Worm (Caenorhabditis elegans) whole organism, L1 larva: ENCODE results near the gene tyr-1.

Experiments used
- C04F5.9 ChIP-seq: sonication (generic microtip); optimal IDR thresholded peaks from 2 replicates; lab custom pipeline; 2016; ENCODE audit warnings: missing genetic modification characterization, missing compliant biosample characterization
- aha-1 ChIP-seq: fragments of 150-350 bp; optimal IDR thresholded peaks from 2 replicates; lab custom pipeline; 2014; ENCODE audit warnings: missing biosample characterization, missing genetic modification characterization
- alr-1 ChIP-seq: fragments of 200-800 bp; sonication (Bioruptor generic); optimal IDR thresholded peaks from 2 replicates; lab custom pipeline; 2018; ENCODE audit warnings: borderline replicate concordance, mild to moderate bottlenecking, missing genetic modification characterization, missing compliant biosample characterization
- aly-2 ChIP-seq: fragments of 150-350 bp; optimal IDR thresholded peaks from 2 replicates; lab custom pipeline; 2014; ENCODE audit warnings: missing biosample characterization, missing genetic modification characterization
- ama-1 ChIP-seq: fragments of 150-350 bp; optimal IDR thresholded peaks from 2 replicates; lab custom pipeline; 2014
- ceh-63 ChIP-seq: fragments of 200-800 bp; sonication (Bioruptor generic); optimal IDR thresholded peaks from 2 replicates; lab custom pipeline; 2018; ENCODE audit warnings: mild to moderate bottlenecking, missing genetic modification characterization, missing compliant biosample characterization
- ceh-8 ChIP-seq: fragments of 200-800 bp; sonication (Bioruptor generic); optimal IDR thresholded peaks from 2 replicates; lab custom pipeline; 2018; ENCODE audit warnings: mild to moderate bottlenecking, missing genetic modification characterization, moderate library complexity, missing compliant biosample characterization
- ceh-82 ChIP-seq, 3 experiments: fragments of 150-350 bp in 1 of 3; sonication (generic microtip) in 2 of 3; optimal IDR thresholded peaks; 2 replicates each; lab custom pipeline; 2014 to 2017; ENCODE audit warnings: missing biosample characterization in 3 of 3, missing genetic modification characterization in 3 of 3
- ceh-88 ChIP-seq: fragments of 200-800 bp; sonication (Bioruptor generic); IDR thresholded peaks from 2 replicates; pipeline ENCODE4 v1.3.6; 2022; ENCODE audit warnings: missing genetic modification characterization, missing compliant biosample characterization
- ceh-90 ChIP-seq: sonication (generic microtip); optimal IDR thresholded peaks from 2 replicates; lab custom pipeline; 2016; ENCODE audit warnings: missing genetic modification characterization, missing compliant biosample characterization
- dpl-1 ChIP-seq, 3 experiments: fragments of 150-350 bp in 2 of 3; sonication (generic microtip) in 1 of 3; optimal IDR thresholded peaks; 2 replicates each; lab custom pipeline; 2014 to 2017; ENCODE audit warnings: missing biosample characterization in 3 of 3, missing genetic modification characterization in 3 of 3, missing genetic modification reagents in 3 of 3
- dsc-1 ChIP-seq: sonication (generic microtip); optimal IDR thresholded peaks from 2 replicates; lab custom pipeline; 2016; ENCODE audit warnings: mild to moderate bottlenecking, missing genetic modification characterization, missing compliant biosample characterization
- efl-3 ChIP-seq: fragments of 200-800 bp; sonication (Bioruptor generic); optimal IDR thresholded peaks from 2 replicates; lab custom pipeline; 2018; ENCODE audit warnings: mild to moderate bottlenecking, missing genetic modification characterization, missing compliant biosample characterization
- egl-13 ChIP-seq: sonication (generic microtip); optimal IDR thresholded peaks from 2 replicates; lab custom pipeline; 2016; ENCODE audit warnings: missing genotype, missing genetic modification reagents, missing genetic modification characterization, missing compliant biosample characterization
- elt-3 ChIP-seq, 6 experiments: fragments of 150-350 bp in 1 of 6; sonication (generic microtip); optimal IDR thresholded peaks; 2 replicates each; lab custom pipeline; 2017 to 2018; ENCODE audit warnings: missing biosample characterization in 6 of 6, missing genetic modification characterization in 6 of 6, inconsistent platforms in 1 of 6
- fkh-4 ChIP-seq: sonication (generic microtip); optimal IDR thresholded peaks from 2 replicates; lab custom pipeline; 2016; ENCODE audit warnings: missing compliant biosample characterization, missing genetic modification characterization, borderline replicate concordance
- fkh-8 ChIP-seq: sonication (generic microtip); optimal IDR thresholded peaks from 2 replicates; lab custom pipeline; 2016; ENCODE audit warnings: mild to moderate bottlenecking, missing genetic modification characterization, missing compliant biosample characterization
- fos-1 ChIP-seq: fragments of 150-350 bp; optimal IDR thresholded peaks from 2 replicates; lab custom pipeline; 2014; ENCODE audit warnings: missing biosample characterization, missing genetic modification characterization
- hlh-17 ChIP-seq: fragments of 200-800 bp; sonication (Bioruptor generic); optimal IDR thresholded peaks from 2 replicates; lab custom pipeline; 2018; ENCODE audit warnings: missing genetic modification characterization, mild to moderate bottlenecking, missing compliant biosample characterization, moderate library complexity, borderline replicate concordance
- hlh-4 ChIP-seq: sonication (generic microtip); optimal IDR thresholded peaks from 2 replicates; lab custom pipeline; 2016; ENCODE audit warnings: mild to moderate bottlenecking, missing genetic modification characterization, missing compliant biosample characterization
- irx-1 ChIP-seq: sonication (generic microtip); optimal IDR thresholded peaks from 2 replicates; lab custom pipeline; 2016; ENCODE audit warnings: missing genetic modification characterization, missing compliant biosample characterization
- isw-1 ChIP-seq: fragments of 200-800 bp; sonication (Bioruptor generic); IDR thresholded peaks from 2 replicates; pipeline ENCODE4 v1.3.6; 2022; ENCODE audit warnings: missing genetic modification characterization, missing compliant biosample characterization
- jun-1 ChIP-seq: fragments of 150-350 bp; optimal IDR thresholded peaks from 2 replicates; lab custom pipeline; 2014; ENCODE audit warnings: missing biosample characterization, missing genetic modification reagents, missing genetic modification characterization
- lin-13 ChIP-seq: fragments of 150-350 bp; optimal IDR thresholded peaks from 2 replicates; lab custom pipeline; 2014; ENCODE audit warnings: missing biosample characterization, missing genetic modification reagents, missing genetic modification characterization
- lin-14 ChIP-seq: fragments of 200-800 bp; sonication (Bioruptor generic); optimal IDR thresholded peaks from 2 replicates; lab custom pipeline; 2018; ENCODE audit warnings: mild to moderate bottlenecking, missing genetic modification characterization, moderate library complexity, missing compliant biosample characterization
- lin-15B ChIP-seq: fragments of 150-350 bp; sonication (generic microtip); optimal IDR thresholded peaks from 3 replicates; lab custom pipeline; 2014; ENCODE audit warnings: missing biosample characterization, missing genetic modification characterization
- lin-39 ChIP-seq: fragments of 150-350 bp; optimal IDR thresholded peaks from 2 replicates; lab custom pipeline; 2014; ENCODE audit warnings: missing biosample characterization, missing genetic modification reagents, missing genetic modification characterization
- lir-3 ChIP-seq: sonication (generic microtip); optimal IDR thresholded peaks from 2 replicates; lab custom pipeline; 2016; ENCODE audit warnings: mild to moderate bottlenecking, missing genetic modification characterization, moderate library complexity, missing compliant biosample characterization; ENCODE audit not compliant: poor library complexity
- lsy-2 ChIP-seq, 2 experiments: fragments of 150-350 bp; optimal IDR thresholded peaks; 2 replicates each; lab custom pipeline; 2014; ENCODE audit warnings: missing biosample characterization in 2 of 2, missing genetic modification characterization in 2 of 2
- mab-9 ChIP-seq: fragments of 200-800 bp; sonication (Bioruptor generic); IDR thresholded peaks from 2 replicates; pipeline ENCODE4 v1.3.6; 2022; ENCODE audit warnings: missing genetic modification reagents, missing genetic modification characterization, missing compliant biosample characterization
- mdl-1 ChIP-seq, 2 experiments: fragments of 150-350 bp; optimal IDR thresholded peaks; 2 replicates each; lab custom pipeline; 2014 to 2017; ENCODE audit warnings: missing biosample characterization in 2 of 2, missing genetic modification characterization in 2 of 2, inconsistent platforms in 1 of 2
- nhr-12 ChIP-seq: sonication (generic microtip); optimal IDR thresholded peaks from 2 replicates; lab custom pipeline; 2017; ENCODE audit warnings: missing biosample characterization, missing genetic modification characterization
- nhr-19 ChIP-seq: fragments of 200-800 bp; sonication (Bioruptor generic); conservative IDR thresholded peaks from 2 replicates; pipeline ENCODE4 v1.3.6; 2022; ENCODE audit warnings: missing genetic modification characterization, missing compliant biosample characterization
- nhr-20 ChIP-seq: sonication (generic microtip); optimal IDR thresholded peaks from 2 replicates; lab custom pipeline; 2016; ENCODE audit warnings: mild to moderate bottlenecking, missing genetic modification characterization, missing compliant biosample characterization
- nhr-237 ChIP-seq: fragments of 150-350 bp; optimal IDR thresholded peaks from 2 replicates; lab custom pipeline; 2014; ENCODE audit warnings: missing biosample characterization, missing genetic modification characterization
- nhr-28 ChIP-seq: fragments of 150-350 bp; optimal IDR thresholded peaks from 2 replicates; lab custom pipeline; 2014; ENCODE audit warnings: missing biosample characterization, missing genetic modification characterization
- nhr-47 ChIP-seq: sonication (generic microtip); optimal IDR thresholded peaks from 2 replicates; lab custom pipeline; 2016; ENCODE audit warnings: mild to moderate bottlenecking, missing genetic modification characterization, moderate library complexity, missing compliant biosample characterization
- nhr-90 ChIP-seq: sonication (generic microtip); optimal IDR thresholded peaks from 2 replicates; lab custom pipeline; 2016; ENCODE audit warnings: mild to moderate bottlenecking, missing genetic modification characterization, missing compliant biosample characterization; ENCODE audit not compliant: poor library complexity
- pag-3 ChIP-seq: sonication (generic microtip); optimal IDR thresholded peaks from 2 replicates; lab custom pipeline; 2017; ENCODE audit warnings: missing genetic modification characterization, mild to moderate bottlenecking, missing compliant biosample characterization, antibody characterized with exemption, borderline replicate concordance; ENCODE audit not compliant: insufficient read depth
- rnt-1 ChIP-seq: sonication (generic microtip); optimal IDR thresholded peaks from 2 replicates; lab custom pipeline; 2016; ENCODE audit warnings: mild to moderate bottlenecking, missing genetic modification characterization, moderate library complexity, missing compliant biosample characterization
- snpc-4 ChIP-seq: fragments of 150-350 bp; optimal IDR thresholded peaks from 2 replicates; lab custom pipeline; 2014; ENCODE audit warnings: missing biosample characterization, missing genetic modification characterization
- snu-23 ChIP-seq: sonication (generic microtip); optimal IDR thresholded peaks from 2 replicates; lab custom pipeline; 2016; ENCODE audit warnings: missing genetic modification characterization, missing compliant biosample characterization
- sox-4 ChIP-seq: sonication (generic microtip); optimal IDR thresholded peaks from 2 replicates; lab custom pipeline; 2016; ENCODE audit warnings: missing genetic modification characterization, missing compliant biosample characterization
- sup-37 ChIP-seq: fragments of 200-800 bp; sonication (Bioruptor generic); optimal IDR thresholded peaks from 2 replicates; lab custom pipeline; 2018; ENCODE audit warnings: mild to moderate bottlenecking, missing genetic modification characterization, missing compliant biosample characterization
- tlp-1 ChIP-seq: fragments of 150-350 bp; optimal IDR thresholded peaks from 2 replicates; lab custom pipeline; 2014; ENCODE audit warnings: missing biosample characterization, missing genetic modification characterization
- unc-98 ChIP-seq: fragments of 200-800 bp; sonication (Bioruptor generic); IDR thresholded peaks from 2 replicates; pipeline ENCODE4 v1.3.6; 2022; ENCODE audit warnings: missing genetic modification characterization, missing compliant biosample characterization
- vab-15 ChIP-seq: sonication (generic microtip); optimal IDR thresholded peaks from 2 replicates; lab custom pipeline; 2017; ENCODE audit warnings: missing genotype, mild to moderate bottlenecking, missing genetic modification characterization, missing compliant biosample characterization
- xbp-1 ChIP-seq: sonication (generic microtip); optimal IDR thresholded peaks from 2 replicates; lab custom pipeline; 2016; ENCODE audit warnings: missing genetic modification characterization, missing compliant biosample characterization
- zag-1 ChIP-seq: fragments of 150-350 bp; optimal IDR thresholded peaks from 2 replicates; lab custom pipeline; 2014; ENCODE audit warnings: missing biosample characterization, missing genetic modification characterization
- ztf-4 ChIP-seq: fragments of 150-350 bp; optimal IDR thresholded peaks from 2 replicates; lab custom pipeline; 2014; ENCODE audit warnings: missing biosample characterization, missing genetic modification characterization

The tyr-1 gene

DNA sequence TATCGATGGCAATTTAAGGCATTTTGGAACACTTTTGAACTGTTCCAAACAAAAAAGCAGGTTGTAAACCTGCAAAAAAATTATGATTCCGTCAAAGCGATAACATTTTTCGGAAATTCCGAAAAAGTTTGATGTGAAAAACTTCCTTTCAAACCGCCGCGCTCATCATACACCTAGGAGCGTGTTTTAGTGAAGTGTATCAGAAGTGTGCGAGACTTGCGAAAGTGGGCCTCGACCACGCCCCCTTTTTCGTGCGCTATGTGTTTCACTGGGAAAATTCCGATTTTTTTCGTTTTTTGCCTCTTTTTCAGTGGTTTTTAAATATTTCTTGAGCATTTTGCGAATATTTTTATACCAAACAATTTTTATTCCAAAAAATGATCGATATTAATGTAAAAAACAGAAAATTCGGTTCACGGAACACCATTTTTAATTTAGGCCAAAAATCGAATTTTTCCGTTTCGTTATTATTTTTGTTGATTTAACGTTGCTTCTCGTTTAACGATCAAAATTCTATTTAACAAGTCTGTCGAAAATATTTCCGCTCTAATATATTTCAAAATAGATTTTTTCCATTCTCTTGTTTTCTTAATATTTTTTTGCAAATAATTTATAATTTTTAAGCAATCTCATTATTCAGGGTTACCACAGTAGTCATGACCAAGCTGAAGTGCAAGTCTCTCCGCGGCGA, 18.9 kb upstream of the tyr-1 start, which contains the start of gene rpl-35 (continued):
- peak; percentile 100 for TF ChIP-seq nhr-47 (tag; lab: Kevin White, UChicago)
- TF ChIP-seq snu-23 (GFP tag; lab: Kevin White, UChicago) = peak; percentile 100
- TF ChIP-seq rnt-1 = peak; percentile 100
- TF ChIP-seq fkh-8 (tag; lab: Kevin White, UChicago) = peak; percentile 100
- peak; percentile 100 for TF ChIP-seq ztf-4 (tag; lab: Kevin White, UChicago)
- TF ChIP-seq unc-98 (GFP tag; lab: Robert Waterston, UW) = peak; percentile 89; the same call in 1 of the 2 replicates
- peak; percentile 99 for TF ChIP-seq lin-15B (tag; lab: Kevin White, UChicago)
- TF ChIP-seq isw-1 = peak; percentile 100
- peak; percentile 99 for TF ChIP-seq nhr-237 (tag; lab: Kevin White, UChicago)
- TF ChIP-seq nhr-28 (tag; lab: Kevin White, UChicago) = peak; percentile 15
- TF ChIP-seq ceh-88 (GFP tag; lab: Robert Waterston, UW) = peak; percentile 99
- peak; percentile 100 for TF ChIP-seq mab-9 (GFP tag; lab: Robert Waterston, UW)
- peak; percentile 81 for TF ChIP-seq ama-1
- peak; percentile 99 for TF ChIP-seq jun-1 (tag; lab: Kevin White, UChicago)
- peak; percentile 100 for TF ChIP-seq nhr-90 (tag; lab: Kevin White, UChicago)
- no peak for TF ChIP-seq alr-1
- TF ChIP-seq hlh-17 = peak; percentile 79
- TF ChIP-seq lir-3 = peak; percentile 98
- peak; percentile 98 for TF ChIP-seq sox-4 (tag; lab: Kevin White, UChicago)
- TF ChIP-seq fkh-4 = peak; percentile 98
- peak; percentile 100 for TF ChIP-seq dsc-1
- peak; percentile 98 for TF ChIP-seq fos-1 (tag; lab: Kevin White, UChicago)
- peak; percentile 53 for TF ChIP-seq pag-3 (tag; lab: Kevin White, UChicago)
- TF ChIP-seq sup-37 = peak; percentile 99
- peak; percentile 100 for TF ChIP-seq nhr-20
- TF ChIP-seq hlh-4 (tag; lab: Kevin White, UChicago) = peak; percentile 77
- TF ChIP-seq vab-15 = peak; percentile 98
- peak; percentile 100 for TF ChIP-seq dpl-1 (GFP tag; optimal IDR thresholded peaks at IDR 0.05; lab: Kevin White, UChicago)
- TF ChIP-seq mdl-1 (tag; optimal IDR thresholded peaks at IDR 0.05; lab: Kevin White, UChicago) = peak; percentile 3 to 98
- peak; percentile 98 for TF ChIP-seq lin-39 (tag; lab: Kevin White, UChicago)
- peak; percentile 98 for TF ChIP-seq ceh-63
- TF ChIP-seq aly-2 (tag; lab: Kevin White, UChicago) = peak; percentile 99
- TF ChIP-seq lsy-2 (tag; optimal IDR thresholded peaks at IDR 0.05; lab: Kevin White, UChicago) = peak; percentile 98 to 99
- peak; percentile 98 for TF ChIP-seq C04F5.9 (tag; lab: Kevin White, UChicago)
- peak; percentile 98 for TF ChIP-seq aha-1
- peak; percentile 99 for TF ChIP-seq irx-1 (tag; lab: Kevin White, UChicago)
- peak; percentile 79 for TF ChIP-seq ceh-90
- peak; percentile 100 for TF ChIP-seq lin-13 (GFP tag; lab: Kevin White, UChicago)
- peak; percentile 93 for TF ChIP-seq snpc-4 (tag; lab: Kevin White, UChicago)
- peak; percentile 79 for TF ChIP-seq nhr-12
- TF ChIP-seq nhr-19 (GFP tag; lab: Robert Waterston, UW) = peak; percentile 100
- peak; percentile 99 for TF ChIP-seq egl-13 (tag; lab: Kevin White, UChicago)
- TF ChIP-seq ceh-8 (GFP tag; lab: Kevin White, UChicago) = peak; percentile 100
- TF ChIP-seq ceh-82 (tag; optimal IDR thresholded peaks at IDR 0.05; lab: Kevin White, UChicago) = peak; percentile 100
- TF ChIP-seq elt-3 (tag; optimal IDR thresholded peaks at IDR 0.05; lab: Kevin White, UChicago) = peak; percentile 98 to 100 (median 98)
- peak; percentile 100 for TF ChIP-seq lin-14
- peak; percentile 99 for TF ChIP-seq xbp-1 (tag; lab: Kevin White, UChicago)
- TF ChIP-seq efl-3 = peak; percentile 98
- peak; percentile 74 for TF ChIP-seq zag-1 (tag; lab: Kevin White, UChicago)
- no peak for TF ChIP-seq tlp-1 (tag; lab: Kevin White, UChicago)
